Fruit fly (Drosophila melanogaster) whole organism, embryonic: ENCODE results near the gene Hsp70Bc.

Experiments
- Bgb ChIP-seq: fragments of 200-800 bp; sonication (Bioruptor generic); IDR thresholded peaks from 2 replicates; pipeline ENCODE4 v1.3.6; 2022; ENCODE audit warnings: missing biosample characterization, missing genetic modification characterization; ENCODE audit not compliant: partially characterized antibody
- Blimp-1 ChIP-seq: fragments of 200-800 bp; sonication (Bioruptor generic); optimal IDR thresholded peaks from 3 replicates; lab custom pipeline; 2018; ENCODE audit warnings: missing biosample characterization, missing genetic modification characterization, mild to moderate bottlenecking, moderate library complexity, missing genetic modification reagents
- CG10147 ChIP-seq: fragments of 200-800 bp; sonication (Bioruptor generic); optimal IDR thresholded peaks from 2 replicates; lab custom pipeline; 2019; ENCODE audit warnings: missing biosample characterization, mild to moderate bottlenecking, missing genetic modification characterization, moderate library complexity
- CG10565 ChIP-seq: fragments of 200-800 bp; sonication (Bioruptor generic); optimal IDR thresholded peaks from 3 replicates; lab custom pipeline; 2016; ENCODE audit warnings: missing biosample characterization, mild to moderate bottlenecking, missing genetic modification characterization
- CG12219 ChIP-seq: fragments of 200-800 bp; sonication (Bioruptor generic); optimal IDR thresholded peaks from 3 replicates; lab custom pipeline; 2018; ENCODE audit warnings: missing biosample characterization, mild to moderate bottlenecking, missing genetic modification characterization
- CG12391 ChIP-seq: fragments of 200-800 bp; sonication (Bioruptor generic); optimal IDR thresholded peaks from 3 replicates; lab custom pipeline; 2018; ENCODE audit warnings: missing biosample characterization, mild to moderate bottlenecking, missing genetic modification characterization, moderate library complexity
- CG12942 ChIP-seq: fragments of 200-800 bp; sonication (Bioruptor generic); optimal IDR thresholded peaks from 3 replicates; lab custom pipeline; 2016; ENCODE audit warnings: missing biosample characterization, missing genetic modification characterization
- CG13424 ChIP-seq: fragments of 200-800 bp; sonication (Bioruptor generic); optimal IDR thresholded peaks from 2 replicates; lab custom pipeline; 2019; ENCODE audit warnings: missing biosample characterization, mild to moderate bottlenecking, missing genetic modification characterization, moderate library complexity
- CG14710 ChIP-seq: fragments of 200-800 bp; sonication (Bioruptor generic); optimal IDR thresholded peaks from 3 replicates; lab custom pipeline; 2019; ENCODE audit warnings: missing biosample characterization, mild to moderate bottlenecking, missing genetic modification characterization, moderate library complexity
- CG17612 ChIP-seq: fragments of 200-800 bp; sonication (Bioruptor generic); IDR thresholded peaks from 2 replicates; pipeline ENCODE4 v1.3.6; 2022; ENCODE audit warnings: missing biosample characterization, missing genetic modification characterization
- CG17829 ChIP-seq: fragments of 200-800 bp; optimal IDR thresholded peaks from 2 replicates; lab custom pipeline; 2019; ENCODE audit warnings: missing biosample characterization, mild to moderate bottlenecking, missing genetic modification characterization, moderate library complexity
- CG17912 ChIP-seq: fragments of 200-800 bp; sonication (Bioruptor generic); optimal IDR thresholded peaks from 2 replicates; lab custom pipeline; 2018; ENCODE audit warnings: missing biosample characterization, mild to moderate bottlenecking, missing genetic modification characterization
- CG2199 ChIP-seq: fragments of 200-800 bp; sonication (Bioruptor generic); IDR thresholded peaks from 3 replicates; pipeline ENCODE4 v1.3.6; 2022; ENCODE audit warnings: missing biosample characterization, missing genetic modification characterization
- CG30403 ChIP-seq: fragments of 200-800 bp; sonication (Bioruptor generic); optimal IDR thresholded peaks from 3 replicates; lab custom pipeline; 2016; ENCODE audit warnings: missing biosample characterization, missing genetic modification characterization
- CG30431 ChIP-seq: fragments of 200-800 bp; sonication (Bioruptor generic); optimal IDR thresholded peaks from 2 replicates; lab custom pipeline; 2017; ENCODE audit warnings: missing biosample characterization, missing genetic modification characterization
- CG32532 ChIP-seq: fragments of 200-800 bp; sonication (Bioruptor generic); IDR thresholded peaks from 2 replicates; pipeline ENCODE4 v1.3.6; 2022; ENCODE audit warnings: missing biosample characterization, missing genetic modification characterization
- CG3838 ChIP-seq: fragments of 200-800 bp; sonication (Bioruptor generic); optimal IDR thresholded peaks from 3 replicates; lab custom pipeline; 2016; ENCODE audit warnings: missing biosample characterization, missing genetic modification characterization
- CG6791 ChIP-seq: fragments of 200-800 bp; sonication (Bioruptor generic); IDR thresholded peaks from 3 replicates; pipeline ENCODE4 v1.3.6; 2022; ENCODE audit warnings: missing biosample characterization, missing genetic modification characterization; ENCODE audit not compliant: partially characterized antibody
- CG8290 ChIP-seq, 3 experiments: fragments of 200-800 bp; sonication (Bioruptor generic); optimal IDR thresholded peaks; 2 replicates each; lab custom pipeline; 2016 to 2019; ENCODE audit warnings: missing biosample characterization in 3 of 3, missing genetic modification characterization in 3 of 3, mild to moderate bottlenecking in 2 of 3, moderate library complexity in 1 of 3
- CHES-1-like ChIP-seq: fragments of 200-800 bp; sonication (Bioruptor generic); optimal IDR thresholded peaks from 2 replicates; lab custom pipeline; 2016; ENCODE audit warnings: missing biosample characterization, missing genetic modification characterization
- Dp ChIP-seq: fragments of 200-800 bp; sonication (Bioruptor generic); optimal IDR thresholded peaks from 2 replicates; lab custom pipeline; 2018; ENCODE audit warnings: missing biosample characterization, mild to moderate bottlenecking, missing genetic modification characterization, moderate library complexity
- Dref ChIP-seq: fragments of 200-800 bp; sonication (Bioruptor generic); IDR thresholded peaks from 2 replicates; pipeline ENCODE4 v1.3.6; 2022; ENCODE audit warnings: missing biosample characterization, missing genetic modification characterization
- Ets97D ChIP-seq: fragments of 200-800 bp; sonication (Bioruptor generic); optimal IDR thresholded peaks from 3 replicates; lab custom pipeline; 2016; ENCODE audit warnings: missing biosample characterization, missing genetic modification characterization
- HHEX ChIP-seq: fragments of 200-800 bp; sonication (Bioruptor generic); optimal IDR thresholded peaks from 3 replicates; lab custom pipeline; 2017; ENCODE audit warnings: missing biosample characterization, mild to moderate bottlenecking, missing genetic modification characterization, missing genetic modification reagents
- HLHmδ ChIP-seq: fragments of 200-800 bp; sonication (Bioruptor generic); optimal IDR thresholded peaks from 2 replicates; lab custom pipeline; 2018; ENCODE audit warnings: missing biosample characterization, mild to moderate bottlenecking, missing genetic modification characterization, moderate library complexity
- Hand ChIP-seq: fragments of 200-800 bp; sonication (Bioruptor generic); optimal IDR thresholded peaks from 2 replicates; lab custom pipeline; 2017; ENCODE audit warnings: mild to moderate bottlenecking, missing biosample characterization, missing genetic modification reagents, missing genetic modification characterization
- HmgD ChIP-seq: fragments of 200-800 bp; sonication (Bioruptor generic); optimal IDR thresholded peaks from 3 replicates; lab custom pipeline; 2016; ENCODE audit warnings: missing biosample characterization, missing genetic modification characterization
- Hmr ChIP-seq: fragments of 200-800 bp; sonication (Bioruptor generic); optimal IDR thresholded peaks from 3 replicates; lab custom pipeline; 2017; ENCODE audit warnings: mild to moderate bottlenecking, missing biosample characterization, missing genetic modification reagents, missing genetic modification characterization
- Hr3 ChIP-seq: fragments of 200-800 bp; sonication (Bioruptor generic); optimal IDR thresholded peaks from 3 replicates; lab custom pipeline; 2016; ENCODE audit warnings: missing biosample characterization, missing genetic modification characterization
- Hr78 ChIP-seq, 2 experiments: fragments of 200-800 bp in 1 of 2; fragments of >200 bp in 1 of 2; sonication (Bioruptor generic) in 1 of 2; optimal IDR thresholded peaks; 2 replicates each; lab custom pipeline; 2017 to 2019; ENCODE audit warnings: missing biosample characterization in 2 of 2, missing genetic modification characterization in 2 of 2, mild to moderate bottlenecking in 1 of 2, moderate library complexity in 1 of 2
- Jarid2 ChIP-seq: fragments of 200-800 bp; sonication (Bioruptor generic); optimal IDR thresholded peaks from 3 replicates; lab custom pipeline; 2017; ENCODE audit warnings: mild to moderate bottlenecking, missing biosample characterization, missing genetic modification reagents, missing genetic modification characterization
- NFAT ChIP-seq: fragments of 200-800 bp; sonication (Bioruptor generic); IDR thresholded peaks from 2 replicates; pipeline ENCODE4 v1.3.6; 2022; ENCODE audit warnings: missing biosample characterization, missing genetic modification characterization
- Nf-YA ChIP-seq: fragments of 200-800 bp; sonication (Bioruptor generic); IDR thresholded peaks from 2 replicates; pipeline ENCODE4 v1.3.6; 2022; ENCODE audit warnings: missing biosample characterization, missing genetic modification characterization
- Opbp ChIP-seq: fragments of 200-800 bp; sonication (Bioruptor generic); IDR thresholded peaks from 3 replicates; pipeline ENCODE4 v1.3.6; 2022; ENCODE audit warnings: missing biosample characterization, missing genetic modification characterization; ENCODE audit not compliant: partially characterized antibody
- Rx ChIP-seq: fragments of 200-800 bp; sonication (Bioruptor generic); IDR thresholded peaks from 2 replicates; pipeline ENCODE4 v1.3.6; 2022; ENCODE audit warnings: missing biosample characterization, missing genetic modification characterization
- abd-A ChIP-seq: fragments of 200-800 bp; sonication (Bioruptor generic); optimal IDR thresholded peaks from 3 replicates; lab custom pipeline; 2019; ENCODE audit warnings: missing biosample characterization, mild to moderate bottlenecking, missing genetic modification characterization, moderate library complexity
- aop ChIP-seq: fragments of 200-800 bp; sonication (Bioruptor generic); IDR thresholded peaks from 2 replicates; pipeline ENCODE4 v1.3.6; 2022; ENCODE audit warnings: missing biosample characterization, missing genetic modification characterization
- ap ChIP-seq: fragments of 200-800 bp; sonication (Bioruptor generic); IDR thresholded peaks from 2 replicates; pipeline ENCODE4 v1.3.6; 2022; ENCODE audit warnings: missing biosample characterization, missing genetic modification characterization
- ash1 ChIP-seq: fragments of 200-800 bp; sonication (Bioruptor generic); optimal IDR thresholded peaks from 2 replicates; lab custom pipeline; 2018; ENCODE audit warnings: missing biosample characterization, mild to moderate bottlenecking, missing genetic modification characterization
- crol ChIP-seq: fragments of 200-800 bp; sonication (Bioruptor generic); IDR thresholded peaks from 2 replicates; pipeline ENCODE4 v1.3.6; 2022; ENCODE audit warnings: missing biosample characterization, missing genetic modification characterization
- fru ChIP-seq: fragments of >200 bp; optimal IDR thresholded peaks from 2 replicates; lab custom pipeline; 2017
- grn ChIP-seq: fragments of 200-800 bp; sonication (Bioruptor generic); optimal IDR thresholded peaks from 3 replicates; lab custom pipeline; 2017; ENCODE audit warnings: missing biosample characterization, missing genetic modification characterization
- ham ChIP-seq: fragments of 200-800 bp; sonication (Bioruptor generic); IDR thresholded peaks from 2 replicates; pipeline ENCODE4 v1.3.6; 2022; ENCODE audit warnings: missing biosample characterization, missing genetic modification characterization
- jing ChIP-seq: fragments of 200-800 bp; sonication (Bioruptor generic); optimal IDR thresholded peaks from 2 replicates; lab custom pipeline; 2018; ENCODE audit warnings: missing biosample characterization, mild to moderate bottlenecking, missing genetic modification characterization
- nerfin-1 ChIP-seq: fragments of 200-800 bp; sonication (Bioruptor generic); optimal IDR thresholded peaks from 3 replicates; lab custom pipeline; 2019; ENCODE audit warnings: missing biosample characterization, mild to moderate bottlenecking, missing genetic modification characterization, moderate library complexity
- pb ChIP-seq: fragments of 200-800 bp; sonication (Bioruptor generic); optimal IDR thresholded peaks from 3 replicates; lab custom pipeline; 2016; ENCODE audit warnings: missing biosample characterization, missing genetic modification characterization
- pros ChIP-seq: fragments of 200-800 bp; sonication (Bioruptor generic); optimal IDR thresholded peaks from 3 replicates; lab custom pipeline; 2019; ENCODE audit warnings: missing biosample characterization, mild to moderate bottlenecking, missing genetic modification characterization, moderate library complexity
- tin ChIP-seq: fragments of 200-800 bp; sonication (Bioruptor generic); optimal IDR thresholded peaks from 3 replicates; lab custom pipeline; 2016; ENCODE audit warnings: missing biosample characterization, missing genetic modification characterization
- trem ChIP-seq: fragments of 200-800 bp; optimal IDR thresholded peaks from 3 replicates; lab custom pipeline; 2019; ENCODE audit warnings: missing biosample characterization, mild to moderate bottlenecking, missing genetic modification characterization, moderate library complexity
- zen ChIP-seq: fragments of 200-800 bp; sonication (Bioruptor generic); optimal IDR thresholded peaks from 3 replicates; lab custom pipeline; 2018; ENCODE audit warnings: missing biosample characterization, mild to moderate bottlenecking, missing genetic modification characterization, moderate library complexity

The Hsp70Bc gene

dm6 chr3R:12459879-12460522 is 48.9 kb upstream of the Hsp70Bc start, which contains the start of the genes CG5961 and Polr3C (continued):
- TF ChIP-seq CG30431 (GFP tag; lab: Kevin White, UChicago) (no peak), Opbp (GFP tag; lab: Robert Waterston, UW) (no peak), ap (GFP tag; lab: Robert Waterston, UW) (no peak), pb (GFP tag; lab: Kevin White, UChicago) (no peak), CG3838 (no peak), Rx (GFP tag; lab: Robert Waterston, UW) (no peak), CG10147 (GFP tag; lab: Kevin White, UChicago) (no peak), HHEX (GFP tag; lab: Kevin White, UChicago) (no peak), Hmr (no peak), CG32532 (GFP tag; lab: Robert Waterston, UW) (no peak), CG17612 (GFP tag; lab: Robert Waterston, UW) (no peak), ash1 (no peak), Hand (GFP tag; lab: Kevin White, UChicago) (no peak), CG17829 (peak; percentile 10), Jarid2 (no peak), Bgb (GFP tag; lab: Robert Waterston, UW) (no peak), Hr78 (GFP tag; optimal IDR thresholded peaks at IDR 0.05; lab: Kevin White, UChicago) (no peak), Hr3 (GFP tag; lab: Kevin White, UChicago) (no peak), HLHmδ (no peak), grn (GFP tag; lab: Kevin White, UChicago) (peak; percentile 24), Nf-YA (GFP tag; lab: Robert Waterston, UW) (no peak), fru (no peak), aop (GFP tag; lab: Robert Waterston, UW) (no peak), NFAT (GFP tag; lab: Robert Waterston, UW) (no peak), zen (tag; lab: Kevin White, UChicago) (peak; percentile 11), jing (GFP tag; lab: Kevin White, UChicago) (no peak), CG13424 (tag; lab: Kevin White, UChicago) (no peak), nerfin-1 (no peak), Blimp-1 (GFP tag; lab: Kevin White, UChicago) (no peak), CG6791 (0 out of 3 replicates have a peak, but pooled peaks have one; percentile 19), abd-A (tag; lab: Kevin White, UChicago) (no peak), CG12219 (GFP tag; lab: Kevin White, UChicago) (no peak), CG2199 (GFP tag; lab: Robert Waterston, UW) (no peak), trem (tag; lab: Kevin White, UChicago) (peak; percentile 61), Dp (GFP tag; lab: Kevin White, UChicago) (peak; percentile 71), CG14710 (tag; lab: Kevin White, UChicago) (peak; percentile 56), ham (GFP tag; lab: Robert Waterston, UW) (no peak), Dref (peak; percentile 56), pros (GFP tag; lab: Kevin White, UChicago) (peak; percentile 14), CG30403 (GFP tag; lab: Kevin White, UChicago) (no peak), tin (GFP tag; lab: Kevin White, UChicago) (no peak), CG8290 (GFP tag; optimal IDR thresholded peaks at IDR 0.05; lab: Kevin White, UChicago) (no peak), CG8290 (tag; optimal IDR thresholded peaks at IDR 0.05; lab: Kevin White, UChicago) (no peak), CHES-1-like (GFP tag; lab: Kevin White, UChicago) (no peak), CG10565 (GFP tag; lab: Kevin White, UChicago) (no peak), Ets97D (GFP tag; lab: Kevin White, UChicago) (no peak), HmgD (no peak), CG12391 (tag; lab: Kevin White, UChicago) (peak; percentile 6), crol (GFP tag; lab: Robert Waterston, UW) (no peak), CG17912 (GFP tag; lab: Kevin White, UChicago) (no peak), CG12942 (GFP tag; lab: Kevin White, UChicago) (no peak)
